Worm (Caenorhabditis elegans) whole organism, young adult: ENCODE measurements around the gene bus-18.

Source experiments
- C17E4.6 ChIP-seq: fragments of 200-800 bp; sonication (Bioruptor generic); IDR thresholded peaks from 2 replicates; pipeline ENCODE4 v1.3.6; 2022; ENCODE audit warnings: missing genetic modification reagents, missing genetic modification characterization, missing compliant biosample characterization
- F10E7.11 ChIP-seq: sonication (generic microtip); optimal IDR thresholded peaks from 2 replicates; lab custom pipeline; 2017; ENCODE audit warnings: mild to moderate bottlenecking, missing genetic modification characterization, moderate library complexity, missing compliant biosample characterization
- F23B12.7 ChIP-seq: sonication (generic microtip); optimal IDR thresholded peaks from 2 replicates; lab custom pipeline; 2017; ENCODE audit warnings: missing genetic modification characterization, mild to moderate bottlenecking, missing compliant biosample characterization, antibody characterized with exemption, moderate library complexity; ENCODE audit not compliant: insufficient read depth
- F33H1.4 ChIP-seq: fragments of 200-800 bp; sonication (Bioruptor generic); IDR thresholded peaks from 2 replicates; pipeline ENCODE4 v1.3.6; 2022; ENCODE audit warnings: missing genetic modification reagents, missing genetic modification characterization, missing compliant biosample characterization
- F57A8.1 ChIP-seq: fragments of 200-800 bp; sonication (Bioruptor generic); optimal IDR thresholded peaks from 2 replicates; lab custom pipeline; 2018; ENCODE audit warnings: mild to moderate bottlenecking, missing genetic modification characterization, moderate library complexity, missing compliant biosample characterization
- K11D2.4 ChIP-seq: fragments of 200-800 bp; sonication (Bioruptor generic); IDR thresholded peaks from 2 replicates; pipeline ENCODE4 v1.3.6; 2022; ENCODE audit warnings: missing genetic modification reagents, missing genetic modification characterization, missing compliant biosample characterization
- T26A5.8 ChIP-seq: sonication (generic microtip); optimal IDR thresholded peaks from 2 replicates; lab custom pipeline; 2016; ENCODE audit warnings: missing genetic modification characterization, missing compliant biosample characterization
- Y53F4B.3 ChIP-seq: fragments of 200-800 bp; sonication (Bioruptor generic); IDR thresholded peaks from 2 replicates; pipeline ENCODE4 v1.3.6; 2022; ENCODE audit warnings: missing genetic modification reagents, missing genetic modification characterization, missing compliant biosample characterization
- Y67H2A.10 ChIP-seq: fragments of 200-800 bp; sonication (Bioruptor generic); conservative IDR thresholded peaks from 2 replicates; pipeline ENCODE4 v1.3.6; 2022; ENCODE audit warnings: missing genetic modification reagents, missing genetic modification characterization, missing compliant biosample characterization
- ZK185.1 ChIP-seq: sonication (generic microtip); optimal IDR thresholded peaks from 2 replicates; lab custom pipeline; 2016; ENCODE audit warnings: mild to moderate bottlenecking, missing genetic modification characterization, missing compliant biosample characterization; ENCODE audit not compliant: poor library complexity, severe bottlenecking
- atf-7 ChIP-seq: sonication (generic microtip); optimal IDR thresholded peaks from 2 replicates; lab custom pipeline; 2017; ENCODE audit warnings: mild to moderate bottlenecking, missing genetic modification characterization, missing compliant biosample characterization
- bed-1 ChIP-seq: fragments of 200-800 bp; sonication (Bioruptor generic); IDR thresholded peaks from 2 replicates; pipeline ENCODE4 v1.3.6; 2022; ENCODE audit warnings: missing genetic modification reagents, missing genetic modification characterization, missing compliant biosample characterization
- bed-2 ChIP-seq: fragments of 200-800 bp; sonication (Bioruptor generic); IDR thresholded peaks from 2 replicates; pipeline ENCODE4 v1.3.6; 2022; ENCODE audit warnings: missing genetic modification reagents, missing genetic modification characterization, missing compliant biosample characterization
- cebp-1 ChIP-seq, 2 experiments: fragments of 200-800 bp in 1 of 2; sonication (Bioruptor generic) in 1 of 2; sonication (generic microtip) in 1 of 2; IDR thresholded peaks in 1 of 2; optimal IDR thresholded peaks in 1 of 2; 2 replicates each; pipeline versions ENCODE4 v1.3.6 to Lab custom; 2017 to 2022; ENCODE audit warnings: missing compliant biosample characterization in 2 of 2, missing genetic modification characterization in 2 of 2, mild to moderate bottlenecking in 1 of 2, missing genetic modification reagents in 1 of 2, moderate library complexity in 1 of 2
- cebp-2 ChIP-seq: fragments of 200-800 bp; sonication (Bioruptor generic); IDR thresholded peaks from 2 replicates; pipeline ENCODE4 v1.3.6; 2022; ENCODE audit warnings: missing genetic modification characterization, missing compliant biosample characterization
- chd-7 ChIP-seq: sonication (generic microtip); optimal IDR thresholded peaks from 2 replicates; lab custom pipeline; 2016; ENCODE audit warnings: mild to moderate bottlenecking, missing genetic modification characterization, moderate library complexity, missing compliant biosample characterization
- die-1 ChIP-seq: sonication (generic microtip); optimal IDR thresholded peaks from 2 replicates; lab custom pipeline; 2016; ENCODE audit warnings: missing genotype, mild to moderate bottlenecking, missing genetic modification characterization, missing compliant biosample characterization
- dox-1 ChIP-seq: fragments of 200-800 bp; sonication (Bioruptor generic); IDR thresholded peaks from 2 replicates; pipeline ENCODE4 v1.3.6; 2022; ENCODE audit warnings: missing genetic modification reagents, missing genetic modification characterization, missing compliant biosample characterization
- dpl-1 ChIP-seq: fragments of 150-350 bp; optimal IDR thresholded peaks from 2 replicates; lab custom pipeline; 2014; ENCODE audit warnings: missing biosample characterization, missing genetic modification reagents, missing genetic modification characterization
- gei-17 ChIP-seq: fragments of 200-800 bp; sonication (Bioruptor generic); optimal IDR thresholded peaks from 2 replicates; lab custom pipeline; 2018; ENCODE audit warnings: mild to moderate bottlenecking, missing genetic modification characterization, missing compliant biosample characterization
- hlh-12 ChIP-seq: sonication (generic microtip); optimal IDR thresholded peaks from 2 replicates; lab custom pipeline; 2016; ENCODE audit warnings: missing genetic modification characterization, missing compliant biosample characterization
- hmg-20 ChIP-seq: fragments of 200-800 bp; sonication (Bioruptor generic); IDR thresholded peaks from 2 replicates; pipeline ENCODE4 v1.3.6; 2022; ENCODE audit warnings: missing genetic modification reagents, missing genetic modification characterization, missing compliant biosample characterization
- hrde-1 ChIP-seq: sonication (generic microtip); optimal IDR thresholded peaks from 2 replicates; lab custom pipeline; 2016; ENCODE audit warnings: missing genetic modification characterization, mild to moderate bottlenecking, missing compliant biosample characterization, moderate library complexity, missing genotype, missing genetic modification reagents, borderline replicate concordance
- hsf-1 ChIP-seq: fragments of 200-800 bp; sonication (Bioruptor generic); IDR thresholded peaks from 2 replicates; pipeline ENCODE4 v1.3.6; 2022; ENCODE audit warnings: missing genetic modification reagents, missing genetic modification characterization, missing compliant biosample characterization
- lin-40 ChIP-seq: sonication (generic microtip); optimal IDR thresholded peaks from 2 replicates; lab custom pipeline; 2016; ENCODE audit warnings: missing genetic modification characterization, mild to moderate bottlenecking, missing compliant biosample characterization, missing genotype, missing genetic modification reagents
- lin-54 ChIP-seq: fragments of 200-800 bp; sonication (Bioruptor generic); optimal IDR thresholded peaks from 2 replicates; lab custom pipeline; 2018; ENCODE audit warnings: mild to moderate bottlenecking, missing genetic modification characterization, missing compliant biosample characterization
- lsl-1 ChIP-seq: fragments of 200-800 bp; sonication (Bioruptor generic); optimal IDR thresholded peaks from 2 replicates; lab custom pipeline; 2018; ENCODE audit warnings: mild to moderate bottlenecking, missing genetic modification characterization, moderate library complexity, missing compliant biosample characterization
- mcd-1 ChIP-seq: fragments of 200-800 bp; sonication (Bioruptor generic); IDR thresholded peaks from 2 replicates; pipeline ENCODE4 v1.3.6; 2022; ENCODE audit warnings: missing genetic modification reagents, missing genetic modification characterization, missing compliant biosample characterization
- mel-28 ChIP-seq: sonication (generic microtip); optimal IDR thresholded peaks from 2 replicates; lab custom pipeline; 2016; ENCODE audit warnings: borderline replicate concordance, mild to moderate bottlenecking, missing genetic modification characterization, missing compliant biosample characterization
- mes-4 ChIP-seq: sonication (generic microtip); optimal IDR thresholded peaks from 2 replicates; lab custom pipeline; 2016; ENCODE audit warnings: missing genotype, missing genetic modification characterization, missing compliant biosample characterization
- nhr-120 ChIP-seq: fragments of 200-800 bp; sonication (Bioruptor generic); IDR thresholded peaks from 2 replicates; pipeline ENCODE4 v1.3.6; 2022; ENCODE audit warnings: missing genetic modification characterization, missing compliant biosample characterization
- nhr-27 ChIP-seq: fragments of 200-800 bp; sonication (Bioruptor generic); optimal IDR thresholded peaks from 2 replicates; lab custom pipeline; 2018; ENCODE audit warnings: mild to moderate bottlenecking, missing genetic modification characterization, moderate library complexity, missing compliant biosample characterization
- sea-2 ChIP-seq: fragments of 200-800 bp; sonication (Bioruptor generic); IDR thresholded peaks from 2 replicates; pipeline ENCODE4 v1.3.6; 2022; ENCODE audit warnings: missing genetic modification characterization, missing compliant biosample characterization
- somi-1 ChIP-seq: fragments of 200-800 bp; sonication (Bioruptor generic); optimal IDR thresholded peaks from 2 replicates; lab custom pipeline; 2018; ENCODE audit warnings: mild to moderate bottlenecking, missing genetic modification characterization, missing compliant biosample characterization
- tbp1 ChIP-seq: fragments of 200-800 bp; sonication (Bioruptor generic); optimal IDR thresholded peaks from 2 replicates; lab custom pipeline; 2018; ENCODE audit warnings: mild to moderate bottlenecking, missing genetic modification characterization, missing compliant biosample characterization
- zim-3 ChIP-seq: sonication (generic microtip); optimal IDR thresholded peaks from 2 replicates; lab custom pipeline; 2017; ENCODE audit warnings: mild to moderate bottlenecking, missing genetic modification characterization, moderate library complexity, missing compliant biosample characterization
- ztf-18 ChIP-seq: sonication (generic microtip); optimal IDR thresholded peaks from 2 replicates; lab custom pipeline; 2016; ENCODE audit warnings: missing genotype, mild to moderate bottlenecking, missing genetic modification characterization, missing compliant biosample characterization
- ztf-22 ChIP-seq: fragments of 200-800 bp; sonication (Bioruptor generic); optimal IDR thresholded peaks from 2 replicates; lab custom pipeline; 2018; ENCODE audit warnings: mild to moderate bottlenecking, missing genetic modification characterization, moderate library complexity, missing compliant biosample characterization
- ztf-25 ChIP-seq: fragments of 200-800 bp; sonication (Bioruptor generic); IDR thresholded peaks from 2 replicates; pipeline ENCODE4 v1.3.6; 2022; ENCODE audit warnings: missing genetic modification reagents, missing genetic modification characterization, missing compliant biosample characterization

Gene bus-18

ce11 chrV:11773420-11773819 lies at the start of gene bus-18:
TSS of gene bus-18 (plus strand) at chrV:11773720.
- TF ChIP-seq nhr-27 (tag; lab: Kevin White, UChicago) (no peak), F33H1.4 (GFP tag; lab: Robert Waterston, UW) (no peak), hsf-1 (GFP tag; lab: Robert Waterston, UW) (no peak), zim-3 (tag; lab: Kevin White, UChicago) (no peak), nhr-120 (GFP tag; lab: Robert Waterston, UW) (no peak), gei-17 (GFP tag; lab: Kevin White, UChicago) (no peak), lin-40 (no peak), lin-54 (no peak), T26A5.8 (tag; lab: Kevin White, UChicago) (no peak), C17E4.6 (GFP tag; lab: Robert Waterston, UW) (no peak), hmg-20 (GFP tag; lab: Robert Waterston, UW) (no peak), Y67H2A.10 (GFP tag; lab: Robert Waterston, UW) (no peak), chd-7 (tag; lab: Kevin White, UChicago) (no peak)
- TF ChIP-seq, all 124 proteins: peak for 0

ce11 chrV:11725971-11726370 lies 47.5 kb upstream of the bus-18 start, which contains the start of gene daf-11:
TSS of gene daf-11 (minus strand) at chrV:11726071.
- TF ChIP-seq atf-7 (tag; lab: Kevin White, UChicago) (no peak), bed-2 (no peak), mcd-1 (GFP tag; lab: Robert Waterston, UW) (no peak), hlh-12 (tag; lab: Kevin White, UChicago) (no peak), lsl-1 (no peak), mel-28 (tag; lab: Kevin White, UChicago) (no peak), F57A8.1 (GFP tag; lab: Kevin White, UChicago) (no peak), tbp1 (GFP tag; lab: Kevin White, UChicago) (no peak), ztf-18 (tag; lab: Kevin White, UChicago) (no peak), die-1 (tag; lab: Kevin White, UChicago) (no peak), hsf-1 (GFP tag; lab: Robert Waterston, UW) (no peak), somi-1 (GFP tag; lab: Kevin White, UChicago) (no peak), cebp-1 (GFP tag; IDR thresholded peaks at IDR 0.05; lab: Robert Waterston, UW) (no peak), cebp-1 (tag; optimal IDR thresholded peaks at IDR 0.05; lab: Kevin White, UChicago) (no peak), F23B12.7 (no peak), ztf-25 (no peak), ztf-22 (no peak), cebp-2 (GFP tag; lab: Robert Waterston, UW) (no peak), C17E4.6 (GFP tag; lab: Robert Waterston, UW) (no peak)

ce11 chrV:11730060-11730459 lies 43.5 kb upstream of the bus-18 start, which contains the start of gene rhr-2:
TSS of gene rhr-2 (minus strand) at chrV:11730160.
- no peak for TF ChIP-seq dox-1 (GFP tag; lab: Robert Waterston, UW)
- TF ChIP-seq Y53F4B.3 (GFP tag; lab: Robert Waterston, UW) = no peak
- TF ChIP-seq sea-2 (GFP tag; lab: Robert Waterston, UW) = no peak
- TF ChIP-seq bed-2 = no peak
- no peak for TF ChIP-seq hrde-1 (tag; lab: Kevin White, UChicago)
- no peak for TF ChIP-seq nhr-120 (GFP tag; lab: Robert Waterston, UW)
- TF ChIP-seq K11D2.4 = no peak
- TF ChIP-seq mes-4 (tag; lab: Kevin White, UChicago) = no peak
- TF ChIP-seq F23B12.7 = no peak
- no peak for TF ChIP-seq bed-1 (GFP tag; lab: Robert Waterston, UW)
- TF ChIP-seq ZK185.1 (tag; lab: Kevin White, UChicago) = no peak
- no peak for TF ChIP-seq dpl-1
- no peak for TF ChIP-seq F10E7.11 (tag; lab: Kevin White, UChicago)
- TF ChIP-seq, all 124 proteins: peak for 0
